Fruit fly (Drosophila melanogaster): Measurements from ENCODE around the gene Jon99Cii.

Gene Jon99Cii

DNA sequence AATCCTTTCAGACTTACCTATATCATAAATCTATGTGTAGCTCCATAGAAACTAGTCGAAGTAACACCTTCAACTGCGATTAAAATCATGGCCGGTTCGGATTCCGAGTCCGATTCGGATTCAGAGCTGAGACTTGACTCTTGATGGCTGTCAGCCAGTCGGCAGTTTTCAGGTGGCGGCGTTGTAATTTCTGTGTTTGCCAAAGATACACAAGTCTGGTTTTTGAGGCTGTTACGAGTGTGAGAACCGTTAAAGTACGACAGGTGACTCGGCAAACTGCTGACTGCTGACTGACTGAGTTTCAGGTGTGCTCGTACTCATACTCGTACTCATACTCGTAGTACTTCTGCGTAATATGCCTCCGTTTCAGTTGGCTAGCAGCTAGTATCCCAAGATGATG lies 33.2 kb downstream of the Jon99Cii start (continued):
- TF ChIP-seq Opbp (GFP tag; IDR thresholded peaks at IDR 0.05; ENCODE audit: partially characterized antibody) (no peak), fru (optimal IDR thresholded peaks at IDR 0.05) (no peak), CG7372 (GFP tag; IDR thresholded peaks at IDR 0.05) (no peak), CG34376 (GFP tag; optimal IDR thresholded peaks at IDR 0.05) (no peak), CG11247 (GFP tag; IDR thresholded peaks at IDR 0.05) (no peak), stc (GFP tag; IDR thresholded peaks at IDR 0.05) (no peak), CG1233 (GFP tag; optimal IDR thresholded peaks at IDR 0.05) (peak; percentile 2), CG13296 (GFP tag; optimal IDR thresholded peaks at IDR 0.05) (peak; percentile 49), CG11398 (GFP tag; optimal IDR thresholded peaks at IDR 0.05) (no peak), CG14014 (GFP tag; IDR thresholded peaks at IDR 0.05) (peak; percentile 48; the same call in 1 of the 2 replicates), CG8944 (GFP tag; optimal IDR thresholded peaks at IDR 0.05) (no peak), CG2875 (GFP tag; optimal IDR thresholded peaks at IDR 0.05) (peak; percentile 17), CG16863 (GFP tag; optimal IDR thresholded peaks at IDR 0.05) (no peak), CG17361 (GFP tag; IDR thresholded peaks at IDR 0.05) (no peak), dmrt11E (tag; optimal IDR thresholded peaks at IDR 0.05) (no peak), ara (GFP tag; IDR thresholded peaks at IDR 0.05) (no peak), wdn (GFP tag; IDR thresholded peaks at IDR 0.05) (no peak), schlank (tag; optimal IDR thresholded peaks at IDR 0.05) (peak; percentile 51), CG30020 (tag; optimal IDR thresholded peaks at IDR 0.05) (no peak), Dfd (GFP tag; optimal IDR thresholded peaks at IDR 0.05) (no peak), CG3847 (GFP tag; IDR thresholded peaks at IDR 0.05) (no peak), CG43689 (GFP tag; IDR thresholded peaks at IDR 0.05) (no peak), CG11723 (GFP tag; optimal IDR thresholded peaks at IDR 0.05) (peak; percentile 22), Myb (GFP tag; optimal IDR thresholded peaks at IDR 0.05) (no peak), eve (GFP tag; optimal IDR thresholded peaks at IDR 0.05) (no peak), abd-A (tag; optimal IDR thresholded peaks at IDR 0.05) (no peak), unpg (GFP tag; optimal IDR thresholded peaks at IDR 0.05) (peak; percentile 29), CG10267 (tag; optimal IDR thresholded peaks at IDR 0.05) (no peak), CG16779 (GFP tag; IDR thresholded peaks at IDR 0.05) (no peak), slou (GFP tag; optimal IDR thresholded peaks at IDR 0.05) (no peak), H15 (GFP tag; IDR thresholded peaks at IDR 0.05) (no peak), btn (GFP tag; optimal IDR thresholded peaks at IDR 0.05) (no peak), oc (tag; optimal IDR thresholded peaks at IDR 0.05) (no peak), Xbp1 (GFP tag; optimal IDR thresholded peaks at IDR 0.05) (no peak), CG17612 (GFP tag; IDR thresholded peaks at IDR 0.05) (no peak), Camta (GFP tag; optimal IDR thresholded peaks at IDR 0.05) (no peak), CG7357 (GFP tag; IDR thresholded peaks at IDR 0.05) (no peak), Antp (GFP tag; optimal IDR thresholded peaks at IDR 0.05) (no peak), row (GFP tag; IDR thresholded peaks at IDR 0.05) (no peak), Fer3 (tag; optimal IDR thresholded peaks at IDR 0.05) (peak; percentile 48), insv (GFP tag; optimal IDR thresholded peaks at IDR 0.05) (no peak), CG12299 (tag; optimal IDR thresholded peaks at IDR 0.05) (no peak), Hmx (GFP tag; optimal IDR thresholded peaks at IDR 0.05) (no peak), Hr78 (GFP tag; optimal IDR thresholded peaks at IDR 0.05) (no peak), org-1 (GFP tag; optimal IDR thresholded peaks at IDR 0.05) (peak; percentile 44), lola (GFP tag; optimal IDR thresholded peaks at IDR 0.05) (no peak), caup (GFP tag; optimal IDR thresholded peaks at IDR 0.05; ENCODE audit: severe bottlenecking) (peak; percentile 60), slp2 (GFP tag; optimal IDR thresholded peaks at IDR 0.05) (no peak), CG5953 (GFP tag; IDR thresholded peaks at IDR 0.05) (no peak), CG8089 (GFP tag; optimal IDR thresholded peaks at IDR 0.05) (no peak), CG11696 (GFP tag; IDR thresholded peaks at IDR 0.05) (no peak), CG8478 (optimal IDR thresholded peaks at IDR 0.05) (no peak), CG7928 (GFP tag; optimal IDR thresholded peaks at IDR 0.05) (no peak)
